Fruit fly (Drosophila melanogaster) whole organism, embryonic: ENCODE measurements around the gene CG1309.
A peak's percentile ranks its signal among the peaks of the same experiment; 100 is the strongest.

Experiments
- Atf6 ChIP-seq: fragments of 200-800 bp; sonication (Bioruptor generic); IDR thresholded peaks from 2 replicates; pipeline ENCODE4 v1.3.6; 2022; ENCODE audit warnings: missing biosample characterization, missing genetic modification characterization
- B-H2 ChIP-seq: fragments of 200-800 bp; sonication (Bioruptor generic); optimal IDR thresholded peaks from 2 replicates; lab custom pipeline; 2018; ENCODE audit warnings: missing biosample characterization, mild to moderate bottlenecking, missing genetic modification characterization
- BEAF-32 ChIP-seq: fragments of 200-800 bp; sonication (Bioruptor generic); optimal IDR thresholded peaks from 3 replicates; lab custom pipeline; 2017; ENCODE audit warnings: missing biosample characterization, missing genetic modification characterization, mild to moderate bottlenecking, moderate library complexity, missing genetic modification reagents
- Bgb ChIP-seq: fragments of 200-800 bp; sonication (Bioruptor generic); IDR thresholded peaks from 2 replicates; pipeline ENCODE4 v1.3.6; 2022; ENCODE audit warnings: missing biosample characterization, missing genetic modification characterization; ENCODE audit not compliant: partially characterized antibody
- CG1024 ChIP-seq: fragments of 200-800 bp; sonication (Bioruptor generic); IDR thresholded peaks from 2 replicates; pipeline ENCODE4 v1.3.6; 2022; ENCODE audit warnings: missing biosample characterization, missing genetic modification characterization
- CG10267 ChIP-seq: fragments of 200-800 bp; sonication (Bioruptor generic); optimal IDR thresholded peaks from 2 replicates; lab custom pipeline; 2018; ENCODE audit warnings: missing biosample characterization, mild to moderate bottlenecking, missing genetic modification characterization, moderate library complexity
- CG1233 ChIP-seq: fragments of 200-800 bp; sonication (Bioruptor generic); optimal IDR thresholded peaks from 4 replicates; lab custom pipeline; 2018; ENCODE audit warnings: missing biosample characterization, mild to moderate bottlenecking, missing genetic modification characterization
- CG12659 ChIP-seq: fragments of 200-800 bp; sonication (Bioruptor generic); optimal IDR thresholded peaks from 3 replicates; lab custom pipeline; 2017; ENCODE audit warnings: mild to moderate bottlenecking, missing biosample characterization, missing genetic modification reagents, missing genetic modification characterization
- CG13123 ChIP-seq: fragments of 200-800 bp; sonication (Bioruptor generic); optimal IDR thresholded peaks from 2 replicates; lab custom pipeline; 2016; ENCODE audit warnings: missing biosample characterization, missing genetic modification characterization
- CG13287 ChIP-seq: fragments of 200-800 bp; sonication (Bioruptor generic); IDR thresholded peaks from 2 replicates; pipeline ENCODE4 v1.3.6; 2022; ENCODE audit warnings: missing biosample characterization, missing genetic modification characterization; ENCODE audit not compliant: partially characterized antibody
- CG14710 ChIP-seq: fragments of 200-800 bp; sonication (Bioruptor generic); optimal IDR thresholded peaks from 3 replicates; lab custom pipeline; 2019; ENCODE audit warnings: missing biosample characterization, mild to moderate bottlenecking, missing genetic modification characterization, moderate library complexity
- CG16813 ChIP-seq: fragments of 200-800 bp; sonication (Bioruptor generic); IDR thresholded peaks from 3 replicates; pipeline ENCODE4 v1.3.6; 2022; ENCODE audit warnings: missing biosample characterization, missing genetic modification characterization; ENCODE audit not compliant: partially characterized antibody
- CG17829 ChIP-seq: fragments of 200-800 bp; optimal IDR thresholded peaks from 2 replicates; lab custom pipeline; 2019; ENCODE audit warnings: missing biosample characterization, mild to moderate bottlenecking, missing genetic modification characterization, moderate library complexity
- CG2116 ChIP-seq: fragments of 200-800 bp; sonication (Bioruptor generic); optimal IDR thresholded peaks from 3 replicates; lab custom pipeline; 2018; ENCODE audit warnings: missing biosample characterization, mild to moderate bottlenecking, missing genetic modification characterization
- CG2120 ChIP-seq: fragments of 200-800 bp; sonication (Bioruptor generic); optimal IDR thresholded peaks from 3 replicates; lab custom pipeline; 2016; ENCODE audit warnings: missing biosample characterization, missing genetic modification characterization
- CG2199 ChIP-seq: fragments of 200-800 bp; sonication (Bioruptor generic); IDR thresholded peaks from 3 replicates; pipeline ENCODE4 v1.3.6; 2022; ENCODE audit warnings: missing biosample characterization, missing genetic modification characterization
- CG2712 ChIP-seq: fragments of 200-800 bp; optimal IDR thresholded peaks from 3 replicates; lab custom pipeline; 2019; ENCODE audit warnings: missing biosample characterization, mild to moderate bottlenecking, missing genetic modification characterization, moderate library complexity
- CG32767 ChIP-seq: fragments of 200-800 bp; sonication (Bioruptor generic); IDR thresholded peaks from 2 replicates; pipeline ENCODE4 v1.3.6; 2022; ENCODE audit warnings: missing biosample characterization, missing genetic modification characterization
- CG34376 ChIP-seq: fragments of 200-800 bp; sonication (Bioruptor generic); optimal IDR thresholded peaks from 2 replicates; lab custom pipeline; 2018; ENCODE audit warnings: missing biosample characterization, mild to moderate bottlenecking, missing genetic modification characterization
- CG4617 ChIP-seq: fragments of 200-800 bp; sonication (Bioruptor generic); optimal IDR thresholded peaks from 3 replicates; lab custom pipeline; 2016; ENCODE audit warnings: missing biosample characterization, missing genetic modification characterization, borderline replicate concordance
- CG4820 ChIP-seq: fragments of 200-800 bp; sonication (Bioruptor generic); optimal IDR thresholded peaks from 3 replicates; lab custom pipeline; 2016; ENCODE audit warnings: missing biosample characterization, missing genetic modification characterization
- CG6689 ChIP-seq: fragments of 200-800 bp; sonication (Bioruptor generic); IDR thresholded peaks from 2 replicates; pipeline ENCODE4 v1.3.6; 2022; ENCODE audit warnings: missing biosample characterization, missing genetic modification characterization
- CG7786 ChIP-seq: fragments of 200-800 bp; sonication (Bioruptor generic); optimal IDR thresholded peaks from 2 replicates; lab custom pipeline; 2016; ENCODE audit warnings: missing biosample characterization, missing genetic modification characterization
- CG7928 ChIP-seq: fragments of 200-800 bp; sonication (Bioruptor generic); optimal IDR thresholded peaks from 2 replicates; lab custom pipeline; 2017; ENCODE audit warnings: missing biosample characterization, mild to moderate bottlenecking, missing genetic modification characterization
- CG9797 ChIP-seq: fragments of 200-800 bp; sonication (Bioruptor generic); optimal IDR thresholded peaks from 3 replicates; lab custom pipeline; 2018; ENCODE audit warnings: missing biosample characterization, mild to moderate bottlenecking, missing genetic modification characterization
- E2f2 ChIP-seq: fragments of 200-800 bp; sonication (Bioruptor generic); IDR thresholded peaks from 2 replicates; pipeline ENCODE4 v1.3.6; 2022; ENCODE audit warnings: missing biosample characterization, missing genetic modification characterization
- Fer1 ChIP-seq: fragments of 200-800 bp; sonication (Bioruptor generic); optimal IDR thresholded peaks from 2 replicates; lab custom pipeline; 2017; ENCODE audit warnings: missing biosample characterization, mild to moderate bottlenecking, missing genetic modification characterization
- MBD-R2 ChIP-seq: fragments of 200-800 bp; sonication (Bioruptor generic); IDR thresholded peaks from 2 replicates; pipeline ENCODE4 v1.3.6; 2022; ENCODE audit warnings: missing biosample characterization, missing genetic modification characterization
- Opbp ChIP-seq: fragments of 200-800 bp; sonication (Bioruptor generic); IDR thresholded peaks from 3 replicates; pipeline ENCODE4 v1.3.6; 2022; ENCODE audit warnings: missing biosample characterization, missing genetic modification characterization; ENCODE audit not compliant: partially characterized antibody
- Scr ChIP-seq: fragments of 200-800 bp; sonication (Bioruptor generic); IDR thresholded peaks from 2 replicates; pipeline ENCODE4 v1.3.6; 2022; ENCODE audit warnings: missing biosample characterization, missing genetic modification characterization; ENCODE audit not compliant: partially characterized antibody
- Sry-δ ChIP-seq: fragments of 200-800 bp; sonication (Bioruptor generic); optimal IDR thresholded peaks from 2 replicates; lab custom pipeline; 2016; ENCODE audit warnings: missing biosample characterization, missing genetic modification characterization
- amos ChIP-seq: fragments of 200-800 bp; sonication (Bioruptor generic); IDR thresholded peaks from 2 replicates; pipeline ENCODE4 v1.3.6; 2022; ENCODE audit warnings: missing biosample characterization, missing genetic modification characterization; ENCODE audit not compliant: partially characterized antibody
- bbx ChIP-seq: fragments of 200-800 bp; sonication (Bioruptor generic); IDR thresholded peaks from 2 replicates; pipeline ENCODE4 v1.3.6; 2022; ENCODE audit warnings: missing biosample characterization, missing genetic modification characterization; ENCODE audit not compliant: partially characterized antibody
- bigmax ChIP-seq: fragments of 200-800 bp; sonication (Bioruptor generic); optimal IDR thresholded peaks from 2 replicates; lab custom pipeline; 2018; ENCODE audit warnings: missing biosample characterization, mild to moderate bottlenecking, missing genetic modification characterization
- chm ChIP-seq: fragments of 200-800 bp; sonication (Bioruptor generic); IDR thresholded peaks from 2 replicates; pipeline ENCODE4 v1.3.6; 2022; ENCODE audit warnings: missing biosample characterization, missing genetic modification characterization
- ci ChIP-seq: fragments of 200-800 bp; sonication (Bioruptor generic); IDR thresholded peaks from 3 replicates; pipeline ENCODE4 v1.3.6; 2022; ENCODE audit warnings: missing biosample characterization, missing genetic modification characterization
- corto ChIP-seq: fragments of 200-800 bp; sonication (Bioruptor generic); optimal IDR thresholded peaks from 2 replicates; lab custom pipeline; 2016; ENCODE audit warnings: missing biosample characterization, mild to moderate bottlenecking, missing genetic modification characterization, moderate library complexity
- crp ChIP-seq, 2 experiments: fragments of 200-800 bp; sonication (Bioruptor generic); optimal IDR thresholded peaks; 2 replicates in 1 of 2; 3 replicates in 1 of 2; lab custom pipeline; 2017; ENCODE audit warnings: missing biosample characterization in 2 of 2, missing genetic modification characterization in 2 of 2, mild to moderate bottlenecking in 1 of 2, moderate library complexity in 1 of 2
- gsb ChIP-seq: fragments of 200-800 bp; sonication (Bioruptor generic); IDR thresholded peaks from 2 replicates; pipeline ENCODE4 v1.3.6; 2022; ENCODE audit warnings: missing biosample characterization, missing genetic modification characterization
- knrl ChIP-seq: fragments of 200-800 bp; sonication (Bioruptor generic); IDR thresholded peaks from 3 replicates; pipeline ENCODE4 v1.3.6; 2022; ENCODE audit warnings: missing biosample characterization, missing genetic modification characterization; ENCODE audit not compliant: partially characterized antibody
- pita ChIP-seq: fragments of 200-800 bp; sonication (Bioruptor generic); optimal IDR thresholded peaks from 2 replicates; lab custom pipeline; 2017; ENCODE audit warnings: missing biosample characterization, mild to moderate bottlenecking, missing genetic modification characterization
- pzg ChIP-seq: fragments of 200-800 bp; sonication (Bioruptor generic); optimal IDR thresholded peaks from 3 replicates; lab custom pipeline; 2018; ENCODE audit warnings: missing biosample characterization, mild to moderate bottlenecking, missing genetic modification characterization, moderate library complexity
- ranshi ChIP-seq: fragments of 200-800 bp; sonication (Bioruptor generic); IDR thresholded peaks from 2 replicates; pipeline ENCODE4 v1.3.6; 2022; ENCODE audit warnings: missing biosample characterization, missing genetic modification characterization
- sob ChIP-seq: fragments of 200-800 bp; sonication (Bioruptor generic); IDR thresholded peaks from 2 replicates; pipeline ENCODE4 v1.3.6; 2022; ENCODE audit warnings: missing biosample characterization, missing genetic modification characterization
- trem ChIP-seq: fragments of 200-800 bp; optimal IDR thresholded peaks from 3 replicates; lab custom pipeline; 2019; ENCODE audit warnings: missing biosample characterization, mild to moderate bottlenecking, missing genetic modification characterization, moderate library complexity
- unc-4 ChIP-seq: fragments of 200-800 bp; sonication (Bioruptor generic); IDR thresholded peaks from 2 replicates; pipeline ENCODE4 v1.3.6; 2022; ENCODE audit warnings: missing biosample characterization, missing genetic modification characterization; ENCODE audit not compliant: partially characterized antibody
- usp ChIP-seq: fragments of >200 bp; optimal IDR thresholded peaks from 2 replicates; lab custom pipeline; 2017; ENCODE audit warnings: missing biosample characterization, missing genetic modification characterization
- wdn ChIP-seq: fragments of 200-800 bp; sonication (Bioruptor generic); IDR thresholded peaks from 2 replicates; pipeline ENCODE4 v1.3.6; 2022; ENCODE audit warnings: missing biosample characterization, missing genetic modification characterization

The CG1309 gene

DNA sequence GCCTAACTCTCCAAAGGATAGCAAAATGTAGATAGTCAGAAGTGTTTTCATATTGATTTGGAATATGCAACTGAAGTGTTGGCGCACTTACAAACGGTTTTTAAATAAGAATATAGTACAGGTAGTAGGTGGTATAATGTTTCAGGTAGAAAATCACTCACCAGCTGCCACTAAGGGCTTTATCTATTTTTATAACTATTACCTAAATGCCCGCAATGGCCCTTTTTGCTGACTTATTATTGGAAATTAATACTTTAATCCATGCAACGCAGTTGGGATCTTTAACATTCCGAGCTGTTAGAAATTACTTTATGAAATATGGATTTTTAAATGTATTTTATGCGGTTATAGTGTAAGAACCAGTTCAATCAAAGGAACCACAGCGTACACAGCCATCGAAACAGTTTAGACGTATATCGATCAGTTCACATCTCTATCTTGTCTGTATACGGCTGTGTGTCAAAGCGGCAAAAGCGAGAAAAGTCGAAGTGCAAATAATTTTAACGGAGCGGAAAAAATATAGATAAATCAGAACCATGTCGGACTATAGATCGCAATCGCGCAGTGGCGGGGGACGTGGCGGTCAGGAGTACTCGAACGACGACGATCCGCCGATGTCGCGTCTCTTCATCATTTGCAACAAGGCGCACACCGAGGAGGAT is 24.3 kb downstream of the CG1309 start, which contains the start of the genes srw and CG1316 (continued):
- TF ChIP-seq CG7786 (GFP tag; lab: Kevin White, UChicago) (no peak), CG1233 (GFP tag; lab: Kevin White, UChicago) (no peak), Fer1 (GFP tag; lab: Kevin White, UChicago) (peak; percentile 17), usp (GFP tag; lab: Kevin White, UChicago) (no peak), E2f2 (GFP tag; lab: Robert Waterston, UW) (peak; percentile 71), bigmax (GFP tag; lab: Kevin White, UChicago) (peak; percentile 43), CG13287 (GFP tag; lab: Robert Waterston, UW) (peak; percentile 49), MBD-R2 (GFP tag; lab: Robert Waterston, UW) (peak; percentile 75), Sry-δ (GFP tag; lab: Kevin White, UChicago) (peak; percentile 81), CG16813 (GFP tag; lab: Robert Waterston, UW) (no peak), chm (GFP tag; lab: Robert Waterston, UW) (no peak), BEAF-32 (peak; percentile 49), CG2712 (tag; lab: Kevin White, UChicago) (peak; percentile 11), Scr (peak; percentile 47), sob (GFP tag; lab: Robert Waterston, UW) (no peak), CG1024 (GFP tag; lab: Robert Waterston, UW) (no peak), Opbp (peak; percentile 35; the same call in 1 of the 3 replicates), ranshi (GFP tag; lab: Robert Waterston, UW) (no peak), pzg (GFP tag; lab: Kevin White, UChicago) (peak; percentile 60), bbx (GFP tag; lab: Robert Waterston, UW) (peak; percentile 60), CG9797 (GFP tag; lab: Kevin White, UChicago) (peak; percentile 3), CG2116 (GFP tag; lab: Kevin White, UChicago) (peak; percentile 53), knrl (peak; percentile 25; the same call in 1 of the 3 replicates), CG2120 (GFP tag; lab: Kevin White, UChicago) (peak; percentile 34), ci (GFP tag; lab: Robert Waterston, UW) (peak; percentile 60; the same call in 1 of the 3 replicates), wdn (GFP tag; lab: Robert Waterston, UW) (no peak), CG4617 (GFP tag; lab: Kevin White, UChicago) (peak; percentile 56), amos (GFP tag; lab: Robert Waterston, UW) (peak; percentile 50; the same call in 1 of the 2 replicates), corto (GFP tag; lab: Kevin White, UChicago) (no peak), B-H2 (GFP tag; lab: Kevin White, UChicago) (peak; percentile 46), pita (GFP tag; lab: Kevin White, UChicago) (no peak), CG13123 (no peak), CG32767 (peak; percentile 99), crp (GFP tag; optimal IDR thresholded peaks at IDR 0.05; lab: Kevin White, UChicago) (no peak), CG2199 (GFP tag; lab: Robert Waterston, UW) (no peak), unc-4 (GFP tag; lab: Robert Waterston, UW) (0 out of 2 replicates have a peak, but pooled peaks have one; percentile 39), CG6689 (GFP tag; lab: Robert Waterston, UW) (no peak), CG17829 (tag; lab: Kevin White, UChicago) (peak; percentile 21), Bgb (peak; percentile 52), trem (peak; percentile 50), CG7928 (GFP tag; lab: Kevin White, UChicago) (peak; percentile 29), CG10267 (peak; percentile 37), CG4820 (no peak), Atf6 (GFP tag; lab: Robert Waterston, UW) (0 out of 2 replicates have a peak, but pooled peaks have one; percentile 40), CG12659 (GFP tag; lab: Kevin White, UChicago) (peak; percentile 0), gsb (GFP tag; lab: Robert Waterston, UW) (no peak), CG34376 (GFP tag; lab: Kevin White, UChicago) (peak; percentile 4), CG14710 (tag; lab: Kevin White, UChicago) (peak; percentile 20)
